Fruit fly (Drosophila melanogaster) S2 (cell line): Measurements from ENCODE around the gene Dph2.

Experiments
- CG8478 ChIP-seq: fragments of >200 bp; optimal IDR thresholded peaks from 2 replicates; lab custom pipeline; 2018
- CTCF ChIP-seq, 2 experiments: fragments of >200 bp; optimal IDR thresholded peaks; 2 replicates each; lab custom pipeline; 2018

Gene Dph2

DNA sequence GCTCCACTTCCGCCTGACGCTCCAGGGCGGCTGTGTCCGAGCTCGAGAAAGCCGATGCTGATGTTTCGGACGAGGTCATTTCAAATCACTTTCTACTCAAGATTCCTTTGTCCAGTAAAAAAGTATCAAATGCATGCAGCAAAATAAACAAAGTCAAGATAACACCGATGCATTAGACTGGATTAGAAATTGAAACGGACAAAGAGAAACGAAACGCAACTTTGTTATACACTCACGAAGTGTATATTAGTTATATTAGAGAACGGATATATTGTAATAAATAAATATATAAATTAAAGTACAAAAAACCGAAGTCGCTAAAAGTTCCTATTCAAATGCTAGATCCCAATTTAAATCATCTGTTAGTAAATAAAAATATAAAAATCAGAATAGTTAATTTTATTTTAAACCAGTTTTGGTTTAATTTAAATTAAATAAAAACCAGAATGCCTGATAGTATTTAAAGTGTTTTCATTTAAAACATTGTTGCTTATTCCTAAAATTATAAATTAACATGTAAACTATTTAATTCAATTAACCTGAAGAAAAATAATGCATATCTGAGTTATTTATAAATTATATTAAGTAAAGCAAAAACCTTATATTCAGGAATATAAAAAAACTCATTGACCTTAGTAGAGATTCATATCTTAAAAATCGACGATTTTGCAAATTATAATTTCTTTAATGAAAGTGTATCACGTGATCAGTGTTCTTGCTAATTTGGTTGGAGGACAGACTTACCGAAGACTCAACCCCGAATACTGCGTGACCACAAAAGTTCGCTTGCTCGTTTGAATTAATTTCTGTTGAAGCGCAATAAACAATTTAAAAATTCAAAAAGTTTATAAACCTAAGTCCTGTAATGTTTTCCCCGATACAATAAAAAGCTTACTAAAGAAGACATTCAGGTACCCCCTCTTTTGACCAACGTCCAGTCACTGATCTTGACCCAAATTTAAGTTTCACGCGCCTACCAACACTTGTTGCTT, at the start of gene Dph2:
Gene Dph2, minus strand, starts transcription at position 164 of the 992 bp plus-strand sequence.
- TF ChIP-seq CTCF (optimal IDR thresholded peaks at IDR 0.05; lab: Kevin White, UChicago) (peak; percentile 5 to 50), CG8478 (lab: Kevin White, UChicago) (no peak)

DNA sequence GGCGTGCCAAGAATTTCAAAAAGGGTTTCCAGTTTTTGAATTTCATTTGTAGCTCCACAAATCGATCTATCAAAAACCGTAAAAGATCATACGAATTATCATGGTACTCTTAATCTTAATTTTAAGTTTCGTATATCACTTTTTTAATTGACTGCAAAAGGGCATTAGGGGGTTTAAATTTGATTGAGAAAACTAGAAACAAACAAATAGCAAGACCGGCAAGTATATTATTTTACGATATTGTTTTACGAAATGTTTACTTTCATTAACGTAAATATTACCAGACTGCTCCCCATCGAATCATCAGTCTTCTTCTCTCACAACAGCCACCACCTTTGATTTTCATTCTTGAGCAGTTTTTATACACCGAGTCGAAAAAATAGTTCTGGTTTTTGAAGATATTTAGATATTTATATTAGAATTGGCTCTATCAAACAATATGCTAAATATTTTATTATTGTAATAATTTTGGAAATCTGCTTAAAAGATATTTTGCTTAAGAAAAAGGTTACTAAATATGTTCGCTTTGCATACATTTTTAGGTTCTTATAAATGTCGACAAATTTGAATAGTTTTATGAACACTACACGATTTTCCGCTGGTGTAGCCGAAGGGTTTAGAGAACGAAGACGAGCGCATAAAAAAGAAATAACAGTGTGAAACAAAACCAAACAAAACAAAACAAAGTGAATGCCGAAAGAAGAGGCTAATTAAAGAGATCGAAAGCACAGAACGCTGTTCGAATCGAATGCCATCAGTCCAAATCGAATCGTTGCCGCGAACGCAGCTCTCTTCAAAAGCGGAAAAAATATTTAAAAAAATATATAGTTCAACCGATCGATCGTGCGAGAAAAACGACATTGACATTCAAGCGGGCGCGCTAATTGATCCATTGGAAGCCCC, 24.4 kb upstream of the Dph2 start, which contains the start of gene Sdr:
Gene Sdr, plus strand, starts transcription at position 702 of the 903 bp plus-strand sequence.
- no peak for TF ChIP-seq CTCF (optimal IDR thresholded peaks at IDR 0.05; lab: Kevin White, UChicago)

DNA sequence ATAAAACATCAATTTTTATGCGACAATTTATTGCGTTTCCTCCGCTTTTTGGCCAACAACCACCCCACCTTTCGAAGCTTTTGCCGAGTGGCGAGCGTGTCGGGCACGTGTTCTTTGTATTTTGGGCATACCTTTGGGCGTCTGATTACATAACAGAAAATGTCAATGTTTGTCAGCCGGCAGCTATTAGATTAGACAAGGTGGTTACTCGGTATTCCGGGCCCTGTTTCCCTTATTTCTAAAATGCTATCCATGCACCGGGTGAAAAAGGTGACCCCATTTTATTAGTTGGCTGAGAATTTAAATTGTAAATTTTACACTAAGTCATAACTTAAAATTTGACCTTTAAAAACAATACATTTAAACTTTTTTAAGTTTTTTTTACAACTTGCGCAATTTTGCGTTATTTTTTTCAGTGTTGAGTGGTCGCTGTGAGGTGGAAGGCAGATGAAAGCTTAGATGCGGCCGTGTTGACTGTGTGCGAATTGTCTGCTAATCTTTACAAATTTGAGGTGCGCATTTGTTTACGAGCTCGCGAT, 18.8 kb upstream of the Dph2 start:
- TF ChIP-seq CG8478 (lab: Kevin White, UChicago) (no peak), CTCF (optimal IDR thresholded peaks at IDR 0.05; lab: Kevin White, UChicago) (no peak)

DNA sequence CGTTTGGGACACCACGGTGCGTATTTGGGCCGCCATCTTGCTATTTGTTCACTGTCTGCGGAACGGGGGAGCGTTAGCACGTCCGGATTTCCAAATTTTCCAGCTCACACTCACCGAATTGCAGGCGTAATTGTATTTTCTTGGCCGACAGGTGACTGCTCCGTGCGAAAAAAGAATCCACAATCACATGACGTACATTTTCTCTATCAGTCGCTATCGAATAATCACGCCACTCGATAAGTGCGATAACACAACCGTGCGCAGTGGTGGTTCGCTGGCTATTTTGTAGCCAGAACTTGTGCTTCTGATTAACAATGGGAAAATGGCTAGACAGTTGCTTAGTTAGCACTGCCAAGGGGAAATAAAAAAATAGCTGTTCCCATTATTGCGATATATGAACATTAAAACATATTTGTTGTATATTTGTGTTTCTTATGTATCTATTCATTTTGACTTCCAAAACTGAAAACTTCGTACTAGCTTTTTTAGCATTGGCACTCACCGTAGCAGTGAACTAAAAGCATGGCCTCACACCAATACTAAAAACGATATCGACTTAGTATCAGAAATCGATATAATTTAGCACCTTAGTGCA, 10.2 kb upstream of the Dph2 start, which contains the start of gene VhaPPA1-1:
Gene VhaPPA1-1, minus strand, starts transcription at position 225 of the 595 bp plus-strand sequence.
- peak; percentile 7 to 15 for TF ChIP-seq CTCF (optimal IDR thresholded peaks at IDR 0.05; lab: Kevin White, UChicago)
- no peak for TF ChIP-seq CG8478 (lab: Kevin White, UChicago)

DNA sequence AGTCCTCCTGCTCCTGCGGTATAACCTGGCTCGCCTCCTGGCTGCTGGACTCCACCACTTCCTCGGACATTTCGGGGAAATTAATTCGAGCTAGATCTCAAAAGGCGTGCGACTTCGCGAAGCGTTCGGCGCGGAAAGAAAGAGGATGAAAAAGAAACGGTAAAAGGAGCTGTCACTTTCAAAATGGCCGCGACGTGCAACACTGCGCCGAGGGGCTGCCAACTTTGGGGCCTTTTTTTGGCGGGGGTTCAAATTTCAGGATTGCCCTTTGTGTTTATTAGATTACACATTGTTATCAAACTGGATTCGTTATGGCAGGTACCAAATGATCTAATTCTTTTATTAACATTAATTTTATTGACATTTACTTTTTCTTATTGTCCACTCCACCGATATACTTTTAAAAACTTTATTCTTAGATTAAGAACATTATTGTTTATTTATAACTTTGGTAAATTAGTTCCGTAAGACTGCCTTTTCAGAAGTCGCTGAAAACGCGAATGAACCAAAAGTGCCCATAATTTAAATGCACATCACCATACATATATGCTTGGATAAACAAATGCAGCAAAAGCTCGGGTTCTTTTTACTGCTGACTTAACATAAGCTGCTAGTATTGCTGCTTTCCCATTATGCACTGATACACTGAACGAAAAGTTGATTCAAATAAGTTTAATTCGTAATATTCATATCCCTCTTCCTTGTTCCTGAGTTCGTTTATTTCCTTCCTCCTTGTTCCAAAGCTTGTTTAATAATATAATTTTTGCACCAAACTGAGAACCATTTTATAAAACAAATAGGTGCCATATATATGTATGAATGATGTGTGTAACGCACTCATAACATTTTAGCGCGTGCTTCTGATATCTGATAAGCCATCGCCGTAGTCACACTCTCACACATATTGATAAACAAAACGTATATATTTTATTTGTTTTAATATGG, 7.9 kb upstream of the Dph2 start, which contains the start of gene RpS5b:
Gene RpS5b, minus strand, starts transcription at position 156 of the 945 bp plus-strand sequence.
- TF ChIP-seq CG8478 (lab: Kevin White, UChicago) (no peak), CTCF (optimal IDR thresholded peaks at IDR 0.05; lab: Kevin White, UChicago) (no peak)

DNA sequence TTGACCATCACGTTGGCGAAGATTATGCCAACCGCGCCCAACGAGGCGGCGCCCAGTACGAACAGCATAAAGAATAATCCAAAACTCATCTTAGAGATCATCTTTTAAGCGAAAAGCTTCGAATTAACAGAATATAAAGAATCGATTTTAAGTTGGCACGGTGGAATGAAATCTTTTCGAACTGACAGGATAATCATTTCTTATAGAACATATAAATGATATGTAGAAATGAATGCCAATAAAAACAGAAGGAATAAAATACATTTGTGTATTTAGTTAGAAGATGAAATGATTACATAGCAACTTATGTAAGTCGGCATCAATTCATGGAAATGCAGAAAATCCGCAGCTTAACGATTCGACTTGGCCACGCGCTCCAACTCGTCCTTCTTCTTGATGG, 6.4 kb upstream of the Dph2 start, which contains the start of gene VhaPPA1-2:
Gene VhaPPA1-2, minus strand, starts transcription at position 101 of the 400 bp plus-strand sequence.
- no peak for TF ChIP-seq CG8478 (lab: Kevin White, UChicago)
- no peak for TF ChIP-seq CTCF (optimal IDR thresholded peaks at IDR 0.05; lab: Kevin White, UChicago)

DNA sequence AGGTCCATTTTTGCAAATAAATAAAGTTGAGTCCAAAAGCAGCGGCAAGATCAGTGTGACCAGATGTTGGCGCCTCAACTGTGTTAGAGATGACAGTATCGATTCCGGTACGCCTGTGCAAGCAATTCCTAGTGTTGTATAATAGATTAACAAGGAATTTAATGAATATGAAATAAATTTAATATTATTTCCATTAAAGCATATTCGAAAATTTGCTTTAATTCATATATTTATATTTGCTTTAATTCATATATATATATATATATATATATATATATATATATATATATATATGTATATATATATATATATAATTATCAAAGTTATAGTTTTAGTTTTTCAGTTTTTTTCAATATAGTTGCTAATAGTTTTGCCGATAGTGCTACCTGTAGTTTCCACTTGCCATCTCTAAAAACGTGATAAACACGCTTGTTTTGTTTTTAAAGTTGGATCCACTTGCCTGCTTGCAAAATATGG, 4.6 kb upstream of the Dph2 start, which contains the start of the genes Nup93-2 and CG3817:
Gene Nup93-2, minus strand, starts transcription at position 93 of the 477 bp plus-strand sequence.
Gene CG3817, plus strand, starts transcription at position 460 of the 477 bp plus-strand sequence.
- TF ChIP-seq CG8478 (lab: Kevin White, UChicago) (no peak), CTCF (optimal IDR thresholded peaks at IDR 0.05; lab: Kevin White, UChicago) (no peak)

DNA sequence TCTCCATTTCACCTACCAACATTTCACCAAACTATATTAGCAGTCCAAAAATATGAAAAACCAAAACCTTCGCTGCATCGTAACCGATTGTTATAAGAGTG, 879 bp upstream of the Dph2 start, which contains the start of gene CG14860:
Gene CG14860, plus strand, starts transcription at position 2 of the 101 bp plus-strand sequence.
- no peak for TF ChIP-seq CG8478 (lab: Kevin White, UChicago)
- TF ChIP-seq CTCF (optimal IDR thresholded peaks at IDR 0.05; lab: Kevin White, UChicago) = no peak

DNA sequence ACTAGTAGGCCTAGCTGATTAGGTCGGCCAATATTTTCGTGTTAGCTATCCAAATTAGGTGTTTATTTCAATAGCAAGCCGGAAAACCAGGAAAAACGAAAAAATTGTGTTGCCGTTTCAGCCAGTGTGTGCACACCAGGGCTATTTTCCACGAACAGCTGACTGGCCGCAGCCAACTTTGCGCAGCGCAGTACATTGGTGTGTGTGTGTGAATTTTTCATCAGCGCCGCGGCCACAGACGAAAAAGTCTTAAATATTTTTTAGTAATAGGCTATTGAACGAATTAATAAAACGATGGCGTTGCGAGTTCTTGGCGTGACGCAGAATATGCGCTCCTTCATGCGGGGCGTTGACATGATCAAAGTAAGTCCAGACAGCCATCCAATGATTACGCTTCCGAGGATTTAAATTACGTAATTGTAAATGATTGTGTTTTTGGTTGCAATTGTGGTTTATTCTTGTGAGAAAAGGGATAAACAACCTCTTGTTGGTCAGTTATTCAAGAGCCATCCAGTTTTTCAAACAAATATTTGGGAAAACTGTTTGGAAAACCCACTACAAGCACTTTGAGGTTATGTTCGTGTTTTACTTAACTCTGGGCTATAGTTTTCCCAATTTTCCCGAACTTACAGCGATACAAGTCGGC, 3.6 kb downstream of the Dph2 start, which contains the start of the genes CycC and UQCR-C1:
Gene CycC, minus strand, starts transcription at position 142 of the 646 bp plus-strand sequence.
Gene UQCR-C1, plus strand, starts transcription at position 168 of the 646 bp plus-strand sequence.
- TF ChIP-seq CTCF (optimal IDR thresholded peaks at IDR 0.05; lab: Kevin White, UChicago) = no peak
- no peak for TF ChIP-seq CG8478 (lab: Kevin White, UChicago)

DNA sequence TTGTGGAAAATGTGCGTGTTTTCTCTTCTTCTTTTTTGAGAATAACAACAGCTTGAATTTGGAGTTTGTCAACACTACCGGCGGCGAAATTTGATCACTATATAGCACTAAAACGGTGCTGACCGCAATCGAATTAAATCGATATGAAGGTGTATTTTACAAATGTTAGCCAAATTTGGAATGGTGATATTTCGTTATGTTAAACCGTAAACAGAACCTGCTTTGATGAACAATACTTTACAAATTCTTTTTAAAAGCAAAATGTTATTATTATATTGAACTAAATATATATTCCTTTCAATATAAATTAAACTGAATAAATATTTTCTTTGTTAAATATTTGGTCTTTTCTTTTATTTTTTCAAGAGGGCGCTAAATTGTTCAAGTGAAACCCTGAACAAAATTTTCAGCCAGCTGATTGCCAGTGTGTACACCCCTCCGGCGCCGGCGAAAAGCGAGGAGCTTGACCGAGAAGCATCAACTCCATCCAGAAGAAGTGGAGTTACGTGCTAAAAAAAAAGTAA, 7.7 kb downstream of the Dph2 start, which contains the start of the genes Rrp6, CG33331 and CG33332:
Gene Rrp6, minus strand, starts transcription at position 236 of the 524 bp plus-strand sequence.
Gene CG33331, plus strand, starts transcription at position 446 of the 524 bp plus-strand sequence.
Gene CG33332, plus strand, starts transcription at position 446 of the 524 bp plus-strand sequence.
- TF ChIP-seq CG8478 (lab: Kevin White, UChicago) = no peak
- TF ChIP-seq CTCF (optimal IDR thresholded peaks at IDR 0.05; lab: Kevin White, UChicago) = no peak

DNA sequence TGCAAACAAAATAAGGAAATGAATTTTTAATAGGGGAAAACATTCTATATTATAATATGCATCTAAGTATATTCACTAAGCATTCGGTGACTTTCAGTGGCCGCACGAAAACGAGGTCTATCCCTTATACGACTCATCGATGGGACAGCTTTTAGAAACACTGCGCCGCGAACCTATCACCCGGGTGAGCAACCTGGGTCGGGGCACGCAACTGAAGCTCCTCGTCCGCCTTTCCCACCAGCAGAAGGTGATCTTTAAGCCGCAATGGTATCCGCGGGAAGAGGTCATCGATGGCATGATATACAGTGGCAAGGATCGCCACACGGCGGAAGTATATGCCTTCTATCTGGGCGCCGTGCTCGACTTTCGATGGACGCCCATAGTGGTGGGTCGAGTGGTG, 12.9 kb downstream of the Dph2 start:
- no peak for TF ChIP-seq CG8478 (lab: Kevin White, UChicago)
- no peak for TF ChIP-seq CTCF (optimal IDR thresholded peaks at IDR 0.05; lab: Kevin White, UChicago)
